Fruit fly (Drosophila melanogaster) whole organism: ENCODE data around the gene Mi-2.

ENCODE experiments used
- CG8478 ChIP-seq: fragments of >200 bp; optimal IDR thresholded peaks from 2 replicates; lab custom pipeline; 2018; ENCODE audit warnings: inconsistent platforms
- EcR ChIP-seq, 2 experiments: fragments of >200 bp; optimal IDR thresholded peaks; 2 replicates each; lab custom pipeline; 2017; ENCODE audit warnings: missing biosample characterization in 2 of 2, missing genetic modification characterization in 2 of 2, missing genetic modification reagents in 2 of 2
- usp ChIP-seq: fragments of >200 bp; optimal IDR thresholded peaks from 2 replicates; lab custom pipeline; 2017; ENCODE audit warnings: missing biosample characterization, missing genetic modification characterization, mixed read lengths

DNA sequence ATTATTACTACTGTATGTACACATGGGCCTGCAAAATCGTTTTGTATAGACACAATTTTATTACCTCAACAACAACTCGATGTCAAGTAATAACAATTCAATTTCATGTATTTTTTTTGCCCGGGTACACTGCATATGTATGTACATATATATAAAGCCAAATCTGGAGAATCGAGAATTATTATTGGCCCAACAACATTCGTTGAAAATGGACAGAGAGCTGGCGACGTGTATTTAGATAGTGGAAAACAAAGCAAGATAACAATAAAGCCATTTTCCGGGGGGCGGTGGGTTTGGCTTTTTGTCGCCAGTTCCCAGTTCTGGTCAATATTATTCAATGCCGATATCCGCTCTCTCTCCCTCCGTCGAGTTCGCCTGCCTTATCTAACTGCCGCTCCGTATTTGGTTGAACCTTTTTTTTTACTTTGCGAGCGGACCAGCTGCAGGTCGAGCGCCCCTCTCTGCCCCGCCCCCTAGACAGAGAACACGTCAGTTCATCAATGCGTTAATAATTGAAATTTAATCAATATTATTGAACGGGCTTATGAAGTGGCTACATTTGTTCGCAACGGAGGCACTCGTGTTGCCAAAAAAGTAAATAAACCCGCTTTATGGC lies 19.8 kb upstream of the Mi-2 start:
- TF ChIP-seq usp (GFP tag; lab: Kevin White, UChicago) (no peak), EcR (GFP tag; optimal IDR thresholded peaks at IDR 0.05; lab: Kevin White, UChicago) (no peak), CG8478 (lab: Kevin White, UChicago) (no peak)
